Worm (Caenorhabditis elegans): Measurements from ENCODE around the gene flp-28.

Gene flp-28

DNA sequence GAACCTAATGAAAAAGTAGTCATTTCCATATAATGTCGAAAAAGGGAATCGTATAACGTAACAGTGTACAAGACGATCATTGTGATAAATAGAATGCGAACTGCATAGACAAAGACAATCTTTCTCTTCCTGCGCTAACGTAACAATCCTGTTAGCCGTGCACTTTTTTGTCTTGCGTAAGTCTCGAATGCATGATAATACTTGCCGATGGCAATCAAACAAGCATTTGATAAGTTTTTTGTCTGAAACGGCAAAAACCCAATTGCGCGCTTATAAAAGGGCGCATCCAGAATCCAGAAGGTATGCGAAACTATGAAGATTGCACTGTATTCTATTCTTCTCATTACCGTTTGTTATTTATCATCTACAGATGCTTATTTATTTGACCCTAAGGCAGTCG lies 12.8 kb downstream of the flp-28 start, which contains the start of gene dao-4:
dao-4 (plus strand) TSS at position 301 of the 400 bp plus-strand sequence.
- no peak for TF ChIP-seq unc-39 (tag; optimal IDR thresholded peaks at IDR 0.05)
- TF ChIP-seq unc-120 (tag; optimal IDR thresholded peaks at IDR 0.05; ENCODE audit: poor library complexity, severe bottlenecking) = no peak
- no peak for TF ChIP-seq ham-2 (GFP tag; optimal IDR thresholded peaks at IDR 0.05)
- TF ChIP-seq tbx-8 (GFP tag; optimal IDR thresholded peaks at IDR 0.05) = no peak
- TF ChIP-seq nhr-76 (tag; optimal IDR thresholded peaks at IDR 0.05) = no peak
- TF ChIP-seq mep-1 (tag; optimal IDR thresholded peaks at IDR 0.05) = no peak
- no peak for TF ChIP-seq zip-8 (tag; optimal IDR thresholded peaks at IDR 0.05)
- no peak for TF ChIP-seq ceh-39 (tag; optimal IDR thresholded peaks at IDR 0.05)
- TF ChIP-seq nhr-2 (tag; optimal IDR thresholded peaks at IDR 0.05) = no peak

DNA sequence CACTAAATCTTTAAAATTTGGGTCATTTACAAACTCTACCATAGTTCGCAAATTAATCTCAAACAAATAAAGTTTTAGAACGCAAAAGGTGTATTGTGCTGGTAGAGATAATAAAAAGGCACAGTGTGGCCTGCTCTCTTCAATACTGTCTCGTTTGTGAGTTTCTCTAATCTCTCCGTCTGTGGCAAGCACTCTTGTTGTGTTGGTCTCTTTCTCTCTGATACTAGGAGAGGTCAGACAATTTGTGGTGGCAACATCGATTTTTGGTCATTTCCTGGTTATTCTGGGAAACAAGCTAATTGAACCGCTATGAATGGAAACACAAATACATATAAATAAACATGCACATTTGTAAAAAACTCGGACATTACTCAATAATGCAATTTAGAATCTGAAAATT lies 13.5 kb downstream of the flp-28 start, which contains the start of gene ZC373.5:
ZC373.5 (minus strand) TSS at position 159 of the 400 bp plus-strand sequence.
- TF ChIP-seq ceh-83 (GFP tag; optimal IDR thresholded peaks at IDR 0.05) (no peak), tbx-8 (GFP tag; optimal IDR thresholded peaks at IDR 0.05) (no peak), zip-8 (tag; optimal IDR thresholded peaks at IDR 0.05) (no peak), unc-62 (GFP tag; optimal IDR thresholded peaks at IDR 0.05) (no peak), mab-5 (tag; optimal IDR thresholded peaks at IDR 0.05) (no peak), elt-3 (tag; optimal IDR thresholded peaks at IDR 0.05) (no peak), cnd-1 (tag; optimal IDR thresholded peaks at IDR 0.05) (no peak), unc-39 (tag; optimal IDR thresholded peaks at IDR 0.05) (no peak), unc-120 (tag; optimal IDR thresholded peaks at IDR 0.05; ENCODE audit: poor library complexity, severe bottlenecking) (no peak), ztf-11 (tag; optimal IDR thresholded peaks at IDR 0.05) (no peak), pha-4 (tag; optimal IDR thresholded peaks at IDR 0.05) (no peak), ham-2 (GFP tag; optimal IDR thresholded peaks at IDR 0.05) (no peak), lsy-2 (tag; optimal IDR thresholded peaks at IDR 0.05) (no peak), snpc-4 (tag; optimal IDR thresholded peaks at IDR 0.05) (no peak), bed-3 (GFP tag; optimal IDR thresholded peaks at IDR 0.05) (no peak), sem-2 (GFP tag; optimal IDR thresholded peaks at IDR 0.05) (no peak), sptf-1 (tag; optimal IDR thresholded peaks at IDR 0.05) (no peak), nhr-76 (tag; optimal IDR thresholded peaks at IDR 0.05) (no peak), mls-2 (tag; optimal IDR thresholded peaks at IDR 0.05) (no peak), flh-1 (GFP tag; optimal IDR thresholded peaks at IDR 0.05) (no peak)

DNA sequence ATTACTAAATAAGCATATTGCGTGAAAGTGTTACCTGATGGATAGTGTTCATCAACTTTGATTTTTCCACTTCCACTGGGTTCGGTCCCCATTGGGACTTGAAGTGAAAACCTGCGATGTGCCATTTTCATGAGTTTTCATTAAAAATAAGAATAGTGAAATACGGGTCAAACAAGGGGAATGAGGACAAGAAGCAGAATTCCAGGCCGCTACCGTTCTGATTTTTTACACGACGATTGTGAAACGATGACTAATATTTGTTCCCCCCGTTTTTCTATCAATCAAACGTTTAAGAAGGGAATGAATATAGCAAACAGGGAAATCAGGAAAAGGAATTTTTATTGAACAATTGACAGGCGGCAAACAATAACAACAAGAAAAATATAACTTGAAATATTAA lies 18.1 kb downstream of the flp-28 start, which contains the start of gene mlck-1:
mlck-1 (minus strand) TSS at position 101 of the 400 bp plus-strand sequence.
- TF ChIP-seq ceh-39 (tag; optimal IDR thresholded peaks at IDR 0.05) = no peak
- no peak for TF ChIP-seq drap-1 (GFP tag; optimal IDR thresholded peaks at IDR 0.05)
- no peak for TF ChIP-seq mep-1 (tag; optimal IDR thresholded peaks at IDR 0.05)
- no peak for TF ChIP-seq cnd-1 (tag; optimal IDR thresholded peaks at IDR 0.05)
- no peak for TF ChIP-seq blmp-1 (tag; optimal IDR thresholded peaks at IDR 0.05)
- no peak for TF ChIP-seq elt-3 (tag; optimal IDR thresholded peaks at IDR 0.05)
- no peak for TF ChIP-seq nhr-237 (tag; optimal IDR thresholded peaks at IDR 0.05)
- no peak for TF ChIP-seq hlh-1 (tag; optimal IDR thresholded peaks at IDR 0.05)
- no peak for TF ChIP-seq nhr-76 (tag; optimal IDR thresholded peaks at IDR 0.05)
- TF ChIP-seq tbx-8 (GFP tag; optimal IDR thresholded peaks at IDR 0.05) = no peak
- no peak for TF ChIP-seq M03D4.4 (tag; optimal IDR thresholded peaks at IDR 0.05)
- no peak for TF ChIP-seq ces-1 (GFP tag; optimal IDR thresholded peaks at IDR 0.05)
- no peak for TF ChIP-seq pha-4 (tag; optimal IDR thresholded peaks at IDR 0.05)
- no peak for TF ChIP-seq zip-8 (tag; optimal IDR thresholded peaks at IDR 0.05)
- TF ChIP-seq mab-5 (tag; optimal IDR thresholded peaks at IDR 0.05) = no peak

DNA sequence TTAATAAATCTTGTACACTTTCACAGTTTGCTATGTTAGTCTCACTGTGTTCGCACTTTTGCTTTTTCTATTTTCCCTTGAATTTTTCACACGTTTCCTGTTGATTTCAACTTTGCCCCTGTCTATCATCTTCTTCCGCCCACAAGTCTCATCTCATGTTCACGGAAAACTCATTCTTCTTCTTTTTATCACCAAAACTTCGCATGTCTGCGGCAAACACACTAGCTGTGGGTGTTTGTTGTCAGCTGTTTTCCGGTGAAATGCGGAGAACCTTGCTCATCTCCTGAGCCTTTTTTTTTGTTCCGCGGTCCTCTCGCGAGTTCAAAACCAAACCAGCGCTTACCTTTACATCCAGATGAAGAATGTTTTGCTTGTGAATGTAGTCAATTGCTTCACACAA lies 19.3 kb downstream of the flp-28 start:
- TF ChIP-seq bed-3 (GFP tag; optimal IDR thresholded peaks at IDR 0.05) (no peak), unc-39 (tag; optimal IDR thresholded peaks at IDR 0.05) (no peak), nhr-12 (tag; optimal IDR thresholded peaks at IDR 0.05) (no peak), hlh-1 (tag; optimal IDR thresholded peaks at IDR 0.05) (peak; percentile 65)

DNA sequence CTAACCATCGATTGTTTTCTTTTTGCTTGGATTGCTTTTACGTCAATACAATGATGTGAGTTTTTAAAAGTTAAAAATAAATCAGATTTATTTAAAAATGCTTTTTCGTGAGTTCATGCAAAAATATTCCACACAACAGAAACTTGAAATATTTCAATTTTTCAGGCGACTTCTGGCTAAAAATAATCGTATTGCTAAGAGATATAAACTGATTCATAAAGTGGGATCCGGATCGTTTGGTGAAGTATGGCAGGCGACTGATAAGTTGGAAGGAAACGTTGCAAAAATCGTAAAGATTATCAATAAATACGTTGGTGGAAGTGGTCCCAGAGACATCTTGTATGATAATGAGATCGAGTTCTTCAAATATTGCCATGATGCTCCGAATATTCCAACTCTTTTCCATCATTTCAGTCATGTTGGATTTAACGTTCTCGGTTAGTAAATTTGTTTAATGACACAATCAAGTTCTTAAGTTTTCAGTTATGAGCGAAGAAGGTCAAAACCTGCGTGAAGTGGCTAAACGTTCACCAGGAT lies 27.2 kb downstream of the flp-28 start, which contains the start of gene ZC373.3:
ZC373.3 (plus strand) TSS at position 51 of the 537 bp plus-strand sequence.
- TF ChIP-seq ceh-39 (tag; optimal IDR thresholded peaks at IDR 0.05) (no peak), lsy-2 (tag; optimal IDR thresholded peaks at IDR 0.05) (no peak), mab-5 (tag; optimal IDR thresholded peaks at IDR 0.05) (no peak), ham-2 (GFP tag; optimal IDR thresholded peaks at IDR 0.05) (no peak), unc-62 (GFP tag; optimal IDR thresholded peaks at IDR 0.05) (no peak), elt-1 (tag; optimal IDR thresholded peaks at IDR 0.05; ENCODE audit: borderline replicate concordance, insufficient read depth) (no peak), bed-3 (GFP tag; optimal IDR thresholded peaks at IDR 0.05) (no peak), blmp-1 (tag; optimal IDR thresholded peaks at IDR 0.05) (no peak), mls-2 (tag; optimal IDR thresholded peaks at IDR 0.05) (no peak), lin-13 (tag; optimal IDR thresholded peaks at IDR 0.05) (no peak), sem-2 (GFP tag; optimal IDR thresholded peaks at IDR 0.05) (no peak), ces-1 (GFP tag; optimal IDR thresholded peaks at IDR 0.05) (no peak), nhr-28 (tag; optimal IDR thresholded peaks at IDR 0.05) (no peak), unc-120 (tag; optimal IDR thresholded peaks at IDR 0.05; ENCODE audit: poor library complexity, severe bottlenecking) (no peak), nhr-12 (tag; optimal IDR thresholded peaks at IDR 0.05) (no peak)
